Worm (Caenorhabditis elegans) whole organism, L4 larva: ENCODE results near the gene C45G9.9.

Experiments
- F10B5.3 ChIP-seq: sonication (generic microtip); optimal IDR thresholded peaks from 2 replicates; lab custom pipeline; 2016; ENCODE audit warnings: mild to moderate bottlenecking, missing genetic modification characterization, missing compliant biosample characterization
- zip-11 ChIP-seq: fragments of 200-800 bp; sonication (Bioruptor generic); IDR thresholded peaks from 2 replicates; pipeline ENCODE4 v1.3.6; 2022; ENCODE audit warnings: missing genetic modification characterization, missing compliant biosample characterization

DNA sequence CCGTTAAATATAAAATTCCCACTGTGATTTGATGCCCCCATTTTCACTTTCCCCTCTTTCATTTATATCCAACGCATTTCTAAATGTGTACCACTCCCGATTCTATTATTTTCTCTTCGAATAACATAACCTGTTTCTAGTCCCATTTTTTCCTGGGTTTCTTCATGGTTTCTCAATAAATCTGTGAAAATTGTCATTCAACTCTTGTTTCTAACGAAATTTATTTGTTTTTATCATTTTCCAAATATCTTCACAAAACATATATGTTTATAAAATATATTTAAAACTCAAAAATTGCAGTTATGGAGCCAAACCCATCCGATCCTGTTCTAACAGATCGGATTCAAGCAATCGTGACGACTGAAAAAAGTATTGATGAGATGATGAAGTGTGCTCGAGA is 34.7 kb downstream of the C45G9.9 start, which contains the start of gene mdt-11:
- TF ChIP-seq F10B5.3 (tag; lab: Kevin White, UChicago) (no peak), zip-11 (no peak)
